Worm (Caenorhabditis elegans) whole organism, L1 larva: ENCODE data around the gene K09G1.1.

Source experiments
- C04F5.9 ChIP-seq: sonication (generic microtip); optimal IDR thresholded peaks from 2 replicates; lab custom pipeline; 2016; ENCODE audit warnings: missing genetic modification characterization, missing compliant biosample characterization
- Y116A8C.19 ChIP-seq: sonication (generic microtip); optimal IDR thresholded peaks from 2 replicates; lab custom pipeline; 2016; ENCODE audit warnings: missing compliant biosample characterization, missing genetic modification characterization, borderline replicate concordance
- aha-1 ChIP-seq: fragments of 150-350 bp; optimal IDR thresholded peaks from 2 replicates; lab custom pipeline; 2014; ENCODE audit warnings: missing biosample characterization, missing genetic modification characterization
- aly-2 ChIP-seq: fragments of 150-350 bp; optimal IDR thresholded peaks from 2 replicates; lab custom pipeline; 2014; ENCODE audit warnings: missing biosample characterization, missing genetic modification characterization
- blmp-1 ChIP-seq: fragments of 150-350 bp; optimal IDR thresholded peaks from 2 replicates; lab custom pipeline; 2014; ENCODE audit warnings: missing biosample characterization, missing genetic modification characterization
- ceh-88 ChIP-seq: fragments of 200-800 bp; sonication (Bioruptor generic); IDR thresholded peaks from 2 replicates; pipeline ENCODE4 v1.3.6; 2022; ENCODE audit warnings: missing genetic modification characterization, missing compliant biosample characterization
- ceh-90 ChIP-seq: sonication (generic microtip); optimal IDR thresholded peaks from 2 replicates; lab custom pipeline; 2016; ENCODE audit warnings: missing genetic modification characterization, missing compliant biosample characterization
- ces-1 ChIP-seq: fragments of 150-350 bp; optimal IDR thresholded peaks from 2 replicates; lab custom pipeline; 2014; ENCODE audit warnings: missing biosample characterization, missing genetic modification reagents, missing genetic modification characterization
- dsc-1 ChIP-seq: sonication (generic microtip); optimal IDR thresholded peaks from 2 replicates; lab custom pipeline; 2016; ENCODE audit warnings: mild to moderate bottlenecking, missing genetic modification characterization, missing compliant biosample characterization
- efl-1 ChIP-seq, 4 experiments: fragments of 150-350 bp; optimal IDR thresholded peaks in 3 of 4; peaks in 1 of 4; 1 replicate in 1 of 4; 2 replicates in 3 of 4; lab custom pipeline; 2014; ENCODE audit warnings: missing biosample characterization in 2 of 4, missing genetic modification characterization in 2 of 4, missing genetic modification reagents in 2 of 4
- efl-3 ChIP-seq: fragments of 200-800 bp; sonication (Bioruptor generic); optimal IDR thresholded peaks from 2 replicates; lab custom pipeline; 2018; ENCODE audit warnings: mild to moderate bottlenecking, missing genetic modification characterization, missing compliant biosample characterization
- egl-13 ChIP-seq: sonication (generic microtip); optimal IDR thresholded peaks from 2 replicates; lab custom pipeline; 2016; ENCODE audit warnings: missing genotype, missing genetic modification reagents, missing genetic modification characterization, missing compliant biosample characterization
- elt-2 ChIP-seq: sonication (generic microtip); optimal IDR thresholded peaks from 2 replicates; lab custom pipeline; 2016; ENCODE audit warnings: missing genetic modification characterization, mild to moderate bottlenecking, inconsistent platforms, missing compliant biosample characterization, missing genetic modification reagents
- elt-3 ChIP-seq, 6 experiments: fragments of 150-350 bp in 1 of 6; sonication (generic microtip); optimal IDR thresholded peaks; 2 replicates each; lab custom pipeline; 2017 to 2018; ENCODE audit warnings: missing biosample characterization in 6 of 6, missing genetic modification characterization in 6 of 6, inconsistent platforms in 1 of 6
- fkh-4 ChIP-seq: sonication (generic microtip); optimal IDR thresholded peaks from 2 replicates; lab custom pipeline; 2016; ENCODE audit warnings: missing compliant biosample characterization, missing genetic modification characterization, borderline replicate concordance
- fkh-8 ChIP-seq: sonication (generic microtip); optimal IDR thresholded peaks from 2 replicates; lab custom pipeline; 2016; ENCODE audit warnings: mild to moderate bottlenecking, missing genetic modification characterization, missing compliant biosample characterization
- grh-1 ChIP-seq: fragments of 200-800 bp; sonication (Bioruptor generic); IDR thresholded peaks from 2 replicates; pipeline ENCODE4 v1.3.6; 2022; ENCODE audit warnings: missing genetic modification reagents, missing genetic modification characterization, missing compliant biosample characterization
- hlh-4 ChIP-seq: sonication (generic microtip); optimal IDR thresholded peaks from 2 replicates; lab custom pipeline; 2016; ENCODE audit warnings: mild to moderate bottlenecking, missing genetic modification characterization, missing compliant biosample characterization
- hpl-2 ChIP-seq: fragments of 150-350 bp; optimal IDR thresholded peaks from 2 replicates; lab custom pipeline; 2014; ENCODE audit warnings: missing biosample characterization, missing genetic modification reagents, missing genetic modification characterization
- isw-1 ChIP-seq: fragments of 200-800 bp; sonication (Bioruptor generic); IDR thresholded peaks from 2 replicates; pipeline ENCODE4 v1.3.6; 2022; ENCODE audit warnings: missing genetic modification characterization, missing compliant biosample characterization
- jun-1 ChIP-seq: fragments of 150-350 bp; optimal IDR thresholded peaks from 2 replicates; lab custom pipeline; 2014; ENCODE audit warnings: missing biosample characterization, missing genetic modification reagents, missing genetic modification characterization
- lin-35 ChIP-seq, 2 experiments: fragments of 150-350 bp; optimal IDR thresholded peaks; 2 replicates each; lab custom pipeline; 2014; ENCODE audit warnings: missing biosample characterization in 2 of 2, missing genetic modification characterization in 2 of 2, missing genetic modification reagents in 2 of 2
- lin-39 ChIP-seq: fragments of 150-350 bp; optimal IDR thresholded peaks from 2 replicates; lab custom pipeline; 2014; ENCODE audit warnings: missing biosample characterization, missing genetic modification reagents, missing genetic modification characterization
- lir-3 ChIP-seq: sonication (generic microtip); optimal IDR thresholded peaks from 2 replicates; lab custom pipeline; 2016; ENCODE audit warnings: mild to moderate bottlenecking, missing genetic modification characterization, moderate library complexity, missing compliant biosample characterization; ENCODE audit not compliant: poor library complexity
- mab-9 ChIP-seq: fragments of 200-800 bp; sonication (Bioruptor generic); IDR thresholded peaks from 2 replicates; pipeline ENCODE4 v1.3.6; 2022; ENCODE audit warnings: missing genetic modification reagents, missing genetic modification characterization, missing compliant biosample characterization
- mdl-1 ChIP-seq, 2 experiments: fragments of 150-350 bp; optimal IDR thresholded peaks; 2 replicates each; lab custom pipeline; 2014 to 2017; ENCODE audit warnings: missing biosample characterization in 2 of 2, missing genetic modification characterization in 2 of 2, inconsistent platforms in 1 of 2
- mef-2 ChIP-seq: fragments of 150-350 bp; optimal IDR thresholded peaks from 2 replicates; lab custom pipeline; 2014; ENCODE audit warnings: missing biosample characterization, missing genetic modification characterization
- mep-1 ChIP-seq: fragments of 150-350 bp; optimal IDR thresholded peaks from 2 replicates; lab custom pipeline; 2014; ENCODE audit warnings: missing biosample characterization, missing genetic modification characterization
- nhr-11 ChIP-seq: fragments of 150-350 bp; optimal IDR thresholded peaks from 2 replicates; lab custom pipeline; 2014; ENCODE audit warnings: missing biosample characterization, missing genetic modification characterization
- nhr-19 ChIP-seq: fragments of 200-800 bp; sonication (Bioruptor generic); conservative IDR thresholded peaks from 2 replicates; pipeline ENCODE4 v1.3.6; 2022; ENCODE audit warnings: missing genetic modification characterization, missing compliant biosample characterization
- nhr-237 ChIP-seq: fragments of 150-350 bp; optimal IDR thresholded peaks from 2 replicates; lab custom pipeline; 2014; ENCODE audit warnings: missing biosample characterization, missing genetic modification characterization
- nhr-47 ChIP-seq: sonication (generic microtip); optimal IDR thresholded peaks from 2 replicates; lab custom pipeline; 2016; ENCODE audit warnings: mild to moderate bottlenecking, missing genetic modification characterization, moderate library complexity, missing compliant biosample characterization
- nhr-71 ChIP-seq: sonication (generic microtip); optimal IDR thresholded peaks from 2 replicates; lab custom pipeline; 2016; ENCODE audit warnings: mild to moderate bottlenecking, missing genetic modification characterization, moderate library complexity, missing compliant biosample characterization
- nhr-84 ChIP-seq: sonication (generic microtip); optimal IDR thresholded peaks from 2 replicates; lab custom pipeline; 2017; ENCODE audit warnings: missing biosample characterization, missing genetic modification characterization
- nhr-85 ChIP-seq: sonication (generic microtip); peaks from one replicate; lab custom pipeline; 2016; ENCODE audit warnings: missing genetic modification characterization, inconsistent platforms, missing compliant biosample characterization
- pax-3 ChIP-seq: fragments of 200-800 bp; sonication (Bioruptor generic); optimal IDR thresholded peaks from 2 replicates; lab custom pipeline; 2018; ENCODE audit warnings: mild to moderate bottlenecking, missing genetic modification characterization, moderate library complexity, missing compliant biosample characterization
- pqm-1 ChIP-seq: sonication (generic microtip); optimal IDR thresholded peaks from 3 replicates; lab custom pipeline; 2017; ENCODE audit warnings: missing biosample characterization, missing genetic modification characterization
- rnt-1 ChIP-seq: sonication (generic microtip); optimal IDR thresholded peaks from 2 replicates; lab custom pipeline; 2016; ENCODE audit warnings: mild to moderate bottlenecking, missing genetic modification characterization, moderate library complexity, missing compliant biosample characterization
- skn-1 ChIP-seq: fragments of 150-350 bp; optimal IDR thresholded peaks from 2 replicates; lab custom pipeline; 2014; ENCODE audit warnings: missing biosample characterization, missing genetic modification characterization
- snu-23 ChIP-seq: sonication (generic microtip); optimal IDR thresholded peaks from 2 replicates; lab custom pipeline; 2016; ENCODE audit warnings: missing genetic modification characterization, missing compliant biosample characterization
- sox-4 ChIP-seq: sonication (generic microtip); optimal IDR thresholded peaks from 2 replicates; lab custom pipeline; 2016; ENCODE audit warnings: missing genetic modification characterization, missing compliant biosample characterization
- sptf-1 ChIP-seq: fragments of 150-350 bp; optimal IDR thresholded peaks from 2 replicates; lab custom pipeline; 2014; ENCODE audit warnings: missing biosample characterization, missing genetic modification characterization
- sup-37 ChIP-seq: fragments of 200-800 bp; sonication (Bioruptor generic); optimal IDR thresholded peaks from 2 replicates; lab custom pipeline; 2018; ENCODE audit warnings: mild to moderate bottlenecking, missing genetic modification characterization, missing compliant biosample characterization
- tbx-2 ChIP-seq: sonication (generic microtip); optimal IDR thresholded peaks from 2 replicates; lab custom pipeline; 2016; ENCODE audit warnings: missing genetic modification characterization, missing compliant biosample characterization
- tlp-1 ChIP-seq: fragments of 150-350 bp; optimal IDR thresholded peaks from 2 replicates; lab custom pipeline; 2014; ENCODE audit warnings: missing biosample characterization, missing genetic modification characterization
- unc-130 ChIP-seq: fragments of 150-350 bp; optimal IDR thresholded peaks from 2 replicates; lab custom pipeline; 2017; ENCODE audit warnings: missing biosample characterization, missing genetic modification characterization, inconsistent platforms
- unc-86 ChIP-seq: sonication (generic microtip); optimal IDR thresholded peaks from 2 replicates; lab custom pipeline; 2016; ENCODE audit warnings: missing genetic modification characterization, missing compliant biosample characterization
- vab-15 ChIP-seq: sonication (generic microtip); optimal IDR thresholded peaks from 2 replicates; lab custom pipeline; 2017; ENCODE audit warnings: missing genotype, mild to moderate bottlenecking, missing genetic modification characterization, missing compliant biosample characterization
- zip-4 ChIP-seq: fragments of 200-800 bp; sonication (Bioruptor generic); optimal IDR thresholded peaks from 2 replicates; lab custom pipeline; 2018; ENCODE audit warnings: mild to moderate bottlenecking, missing genetic modification characterization, moderate library complexity, missing compliant biosample characterization
- ztf-11 ChIP-seq, 2 experiments: sonication (generic microtip); optimal IDR thresholded peaks; 2 replicates each; lab custom pipeline; 2016 to 2017; ENCODE audit warnings: missing genetic modification characterization in 2 of 2, missing biosample characterization in 1 of 2, missing compliant biosample characterization in 1 of 2

K09G1.1 gene

ce11 chrV:9541506-9541905 lies 41.8 kb upstream of the K09G1.1 start, which contains the start of gene C50F4.16:
Gene C50F4.16 (minus strand): TSS chrV:9541606.
- TF ChIP-seq ces-1 (GFP tag; lab: Kevin White, UChicago) = no peak

- no peak for TF ChIP-seq aly-2
- no peak for TF ChIP-seq pqm-1 (tag; lab: Kevin White, UChicago)
- peak; percentile 26 for TF ChIP-seq mep-1 (tag; lab: Kevin White, UChicago)
- peak; percentile 67 for TF ChIP-seq skn-1 (tag; lab: Kevin White, UChicago)
- no peak for TF ChIP-seq isw-1 (GFP tag; lab: Robert Waterston, UW)
- TF ChIP-seq vab-15 = no peak
- TF ChIP-seq dsc-1 (tag; lab: Kevin White, UChicago) = peak; percentile 49
- no peak for TF ChIP-seq hpl-2 (GFP tag; lab: Kevin White, UChicago)
- peak; percentile 61 for TF ChIP-seq rnt-1 (tag; lab: Kevin White, UChicago)
- TF ChIP-seq tbx-2 (tag; lab: Kevin White, UChicago) = peak; percentile 60
- TF ChIP-seq nhr-237 (tag; lab: Kevin White, UChicago) = no peak
- TF ChIP-seq ceh-90 (tag; lab: Kevin White, UChicago) = no peak
- no peak for TF ChIP-seq lin-39 (tag; lab: Kevin White, UChicago)
- no peak for TF ChIP-seq hlh-4 (tag; lab: Kevin White, UChicago)
- peak; percentile 80 for TF ChIP-seq nhr-71 (tag; lab: Kevin White, UChicago)
- TF ChIP-seq ztf-11 (tag; optimal IDR thresholded peaks at IDR 0.05; lab: Kevin White, UChicago) = no peak
- no peak for TF ChIP-seq ces-1 (GFP tag; lab: Kevin White, UChicago)
- no peak for TF ChIP-seq sox-4 (tag; lab: Kevin White, UChicago)
- peak; percentile 57 for TF ChIP-seq lir-3 (tag; lab: Kevin White, UChicago)
- peak; percentile 90 to 96 for TF ChIP-seq lin-35 (GFP tag; optimal IDR thresholded peaks at IDR 0.05; lab: Kevin White, UChicago)
- TF ChIP-seq nhr-19 = peak; percentile 49
- TF ChIP-seq mef-2 (tag; lab: Kevin White, UChicago) = no peak
- TF ChIP-seq fkh-8 = peak; percentile 57
- TF ChIP-seq sup-37 (GFP tag; lab: Kevin White, UChicago) = no peak
- peak; percentile 62 for TF ChIP-seq blmp-1 (tag; lab: Kevin White, UChicago)
- TF ChIP-seq snu-23 (GFP tag; lab: Kevin White, UChicago) = peak; percentile 79
- no peak for TF ChIP-seq tlp-1 (tag; lab: Kevin White, UChicago)
- TF ChIP-seq efl-1 (optimal IDR thresholded peaks at IDR 0.05; lab: Kevin White, UChicago) = peak; percentile 75 to 92
- TF ChIP-seq efl-1 (GFP tag; optimal IDR thresholded peaks at IDR 0.05 in 1 of 2; lab: Kevin White, UChicago) = peak; percentile 91 to 99
- no peak for TF ChIP-seq nhr-84 (tag; lab: Kevin White, UChicago)
- TF ChIP-seq sptf-1 (tag; lab: Kevin White, UChicago) = no peak
- TF ChIP-seq zip-4 (GFP tag; lab: Kevin White, UChicago) = no peak
- peak; percentile 32 for TF ChIP-seq unc-86 (tag; lab: Kevin White, UChicago)
- no peak for TF ChIP-seq C04F5.9 (tag; lab: Kevin White, UChicago)
- no peak for TF ChIP-seq aha-1
- no peak for TF ChIP-seq mab-9 (GFP tag; lab: Robert Waterston, UW)
- peak in 1 of 2 experiments; percentile 45 for TF ChIP-seq mdl-1 (tag; optimal IDR thresholded peaks at IDR 0.05; lab: Kevin White, UChicago)
- no peak for TF ChIP-seq efl-3 (GFP tag; lab: Kevin White, UChicago)
- peak; percentile 48 for TF ChIP-seq nhr-85
- no peak for TF ChIP-seq pax-3 (tag; lab: Kevin White, UChicago)
- TF ChIP-seq elt-3 (tag; optimal IDR thresholded peaks at IDR 0.05; lab: Kevin White, UChicago) = peak in 1 of 6 experiments; percentile 82
- TF ChIP-seq jun-1 (tag; lab: Kevin White, UChicago) = no peak
- no peak for TF ChIP-seq grh-1 (GFP tag; lab: Robert Waterston, UW)
- no peak for TF ChIP-seq fkh-4 (tag; lab: Kevin White, UChicago)
- TF ChIP-seq ceh-88 (GFP tag; lab: Robert Waterston, UW) = peak; percentile 26; the same call in 1 of the 2 replicates
- TF ChIP-seq unc-130 = peak; percentile 58
- no peak for TF ChIP-seq elt-2
- TF ChIP-seq nhr-11 (tag; lab: Kevin White, UChicago) = no peak
- TF ChIP-seq nhr-47 = peak; percentile 75
- TF ChIP-seq egl-13 = peak; percentile 50
- no peak for TF ChIP-seq Y116A8C.19
These were observed 39.1 kb upstream of the K09G1.1 start, which contains the start of gene mdf-1 for ce11 chrV:9544176-9544632. Gene mdf-1 (minus strand): TSS chrV:9544226.
